Worm (Caenorhabditis elegans) whole organism, L4 larva: Measurements from ENCODE around the gene zip-10.

Source experiments
- F26F4.8 ChIP-seq: fragments of 200-800 bp; sonication (Bioruptor generic); conservative IDR thresholded peaks from 2 replicates; pipeline ENCODE4 v1.3.6; 2022; ENCODE audit warnings: missing genetic modification characterization, missing compliant biosample characterization
- F44E2.7 ChIP-seq: fragments of 200-800 bp; sonication (Bioruptor generic); IDR thresholded peaks from 2 replicates; pipeline ENCODE4 v2.1.2; 2022; ENCODE audit warnings: missing genetic modification characterization, missing compliant biosample characterization
- F49E8.2 ChIP-seq: sonication (generic microtip); optimal IDR thresholded peaks from 2 replicates; lab custom pipeline; 2016; ENCODE audit warnings: missing compliant biosample characterization, mild to moderate bottlenecking, missing genetic modification characterization, borderline replicate concordance
- Y48G9A.11 ChIP-seq: fragments of 200-800 bp; sonication (Bioruptor generic); IDR thresholded peaks from 2 replicates; pipeline ENCODE4 v1.3.6; 2022; ENCODE audit warnings: missing genetic modification reagents, missing genetic modification characterization, missing compliant biosample characterization
- ZK337.2 ChIP-seq: fragments of 200-800 bp; sonication (Bioruptor generic); IDR thresholded peaks from 2 replicates; pipeline ENCODE4 v1.3.6; 2022; ENCODE audit warnings: missing genetic modification reagents, missing genetic modification characterization, missing compliant biosample characterization
- aly-2 ChIP-seq: sonication (generic microtip); optimal IDR thresholded peaks from 2 replicates; lab custom pipeline; 2018; ENCODE audit warnings: missing biosample characterization, missing genetic modification characterization
- arid-1 ChIP-seq: fragments of 200-800 bp; sonication (Bioruptor generic); conservative IDR thresholded peaks from 2 replicates; pipeline ENCODE4 v1.3.6; 2022; ENCODE audit warnings: missing genetic modification reagents, missing genetic modification characterization, missing compliant biosample characterization
- ceh-62 ChIP-seq: sonication (generic microtip); optimal IDR thresholded peaks from 2 replicates; lab custom pipeline; 2017; ENCODE audit warnings: missing biosample characterization, missing genetic modification characterization
- ceh-82 ChIP-seq: sonication (generic microtip); optimal IDR thresholded peaks from 2 replicates; lab custom pipeline; 2017; ENCODE audit warnings: missing biosample characterization, missing genetic modification characterization
- ces-1 ChIP-seq: fragments of 150-350 bp; sonication (generic microtip); optimal IDR thresholded peaks from 4 replicates; lab custom pipeline; 2014; ENCODE audit warnings: missing biosample characterization, missing genetic modification reagents, missing genetic modification characterization
- daf-8 ChIP-seq: fragments of 200-800 bp; sonication (Bioruptor generic); IDR thresholded peaks from 2 replicates; pipeline ENCODE4 v1.3.6; 2022; ENCODE audit warnings: missing genetic modification characterization, missing compliant biosample characterization
- dmd-9 ChIP-seq: fragments of 200-800 bp; sonication (Bioruptor generic); IDR thresholded peaks from 2 replicates; pipeline ENCODE4 v1.3.6; 2022; ENCODE audit warnings: missing genetic modification reagents, missing genetic modification characterization, missing compliant biosample characterization
- dpl-1 ChIP-seq: fragments of 150-350 bp; optimal IDR thresholded peaks from 2 replicates; lab custom pipeline; 2014; ENCODE audit warnings: missing biosample characterization, missing genetic modification reagents, missing genetic modification characterization
- dve-1 ChIP-seq: sonication (generic microtip); optimal IDR thresholded peaks from 2 replicates; lab custom pipeline; 2017; ENCODE audit warnings: antibody characterized with exemption, mild to moderate bottlenecking, missing genetic modification characterization, missing compliant biosample characterization; ENCODE audit not compliant: insufficient read depth
- egl-27 ChIP-seq: sonication (generic microtip); optimal IDR thresholded peaks from 3 replicates; lab custom pipeline; 2017; ENCODE audit warnings: missing biosample characterization, missing genetic modification reagents, missing genetic modification characterization
- gei-8 ChIP-seq: fragments of 200-800 bp; sonication (Bioruptor generic); optimal IDR thresholded peaks from 2 replicates; lab custom pipeline; 2018; ENCODE audit warnings: mild to moderate bottlenecking, missing genetic modification characterization, missing compliant biosample characterization
- jun-1 ChIP-seq: fragments of 150-350 bp; optimal IDR thresholded peaks from 2 replicates; lab custom pipeline; 2014; ENCODE audit warnings: missing biosample characterization, missing genetic modification reagents, missing genetic modification characterization
- lim-7 ChIP-seq: fragments of 200-800 bp; sonication (Bioruptor generic); IDR thresholded peaks from 2 replicates; pipeline ENCODE4 v1.3.6; 2022; ENCODE audit warnings: missing genetic modification characterization, missing compliant biosample characterization
- lin-13 ChIP-seq: fragments of 150-350 bp; optimal IDR thresholded peaks from 2 replicates; lab custom pipeline; 2014; ENCODE audit warnings: missing biosample characterization, missing genetic modification reagents, missing genetic modification characterization
- lin-15B ChIP-seq: fragments of 150-350 bp; sonication (generic microtip); optimal IDR thresholded peaks from 3 replicates; lab custom pipeline; 2014; ENCODE audit warnings: missing biosample characterization, missing genetic modification characterization
- lin-38 ChIP-seq: fragments of 200-800 bp; sonication (Bioruptor generic); IDR thresholded peaks from 2 replicates; pipeline ENCODE4 v1.3.6; 2022; ENCODE audit warnings: missing genetic modification reagents, missing genetic modification characterization, missing compliant biosample characterization
- lin-39 ChIP-seq: fragments of 150-350 bp; optimal IDR thresholded peaks from 2 replicates; lab custom pipeline; 2014; ENCODE audit warnings: missing biosample characterization, missing genetic modification reagents, missing genetic modification characterization
- madf-5 ChIP-seq, 2 experiments: fragments of 200-800 bp; sonication (Bioruptor generic); IDR thresholded peaks; 2 replicates each; pipeline ENCODE4 v1.3.6; 2022; ENCODE audit warnings: missing compliant biosample characterization in 2 of 2, missing genetic modification characterization in 2 of 2
- mdl-1 ChIP-seq, 2 experiments: fragments of 150-350 bp in 1 of 2; sonication (generic microtip) in 1 of 2; optimal IDR thresholded peaks; 2 replicates each; lab custom pipeline; 2014 to 2017; ENCODE audit warnings: missing biosample characterization in 2 of 2, missing genetic modification characterization in 2 of 2
- mes-2 ChIP-seq: sonication (generic microtip); optimal IDR thresholded peaks from 2 replicates; lab custom pipeline; 2016; ENCODE audit warnings: missing genotype, mild to moderate bottlenecking, missing genetic modification characterization, missing compliant biosample characterization; ENCODE audit not compliant: poor library complexity, severe bottlenecking
- mxl-2 ChIP-seq: fragments of 200-800 bp; sonication (Bioruptor generic); conservative IDR thresholded peaks from 2 replicates; pipeline ENCODE4 v1.3.6; 2022; ENCODE audit warnings: missing genetic modification reagents, missing genetic modification characterization, missing compliant biosample characterization
- nhr-10 ChIP-seq: fragments of 150-350 bp; optimal IDR thresholded peaks from 2 replicates; lab custom pipeline; 2014; ENCODE audit warnings: missing biosample characterization, missing genetic modification characterization
- nhr-111 ChIP-seq: fragments of 200-800 bp; sonication (Bioruptor generic); optimal IDR thresholded peaks from 2 replicates; lab custom pipeline; 2018; ENCODE audit warnings: mild to moderate bottlenecking, missing genetic modification characterization, missing compliant biosample characterization
- nhr-25 ChIP-seq: sonication (generic microtip); optimal IDR thresholded peaks from 2 replicates; lab custom pipeline; 2017; ENCODE audit warnings: missing genetic modification characterization, mild to moderate bottlenecking, missing compliant biosample characterization, antibody characterized with exemption, moderate library complexity, borderline replicate concordance; ENCODE audit not compliant: insufficient read depth
- nhr-28 ChIP-seq: fragments of 150-350 bp; optimal IDR thresholded peaks from 2 replicates; lab custom pipeline; 2014; ENCODE audit warnings: missing biosample characterization, missing genetic modification characterization
- nhr-41 ChIP-seq: fragments of 200-800 bp; sonication (Bioruptor generic); IDR thresholded peaks from 2 replicates; pipeline ENCODE4 v1.3.6; 2022; ENCODE audit warnings: missing genetic modification reagents, missing genetic modification characterization, missing compliant biosample characterization
- nhr-48 ChIP-seq: sonication (generic microtip); optimal IDR thresholded peaks from 2 replicates; lab custom pipeline; 2016; ENCODE audit warnings: mild to moderate bottlenecking, missing genetic modification characterization, missing compliant biosample characterization
- nhr-6 ChIP-seq: fragments of 150-350 bp; optimal IDR thresholded peaks from 2 replicates; lab custom pipeline; 2014; ENCODE audit warnings: missing biosample characterization, missing genetic modification characterization
- nhr-76 ChIP-seq: fragments of 150-350 bp; optimal IDR thresholded peaks from 2 replicates; lab custom pipeline; 2014; ENCODE audit warnings: missing biosample characterization, missing genetic modification characterization
- php-3 ChIP-seq: fragments of 200-800 bp; sonication (Bioruptor generic); IDR thresholded peaks from 2 replicates; pipeline ENCODE4 v1.3.6; 2022; ENCODE audit warnings: missing genetic modification reagents, missing genetic modification characterization, missing compliant biosample characterization
- pqm-1 ChIP-seq: sonication (generic microtip); optimal IDR thresholded peaks from 2 replicates; lab custom pipeline; 2017; ENCODE audit warnings: missing biosample characterization, missing genetic modification characterization
- saeg-2 ChIP-seq: fragments of 200-800 bp; sonication (Bioruptor generic); IDR thresholded peaks from 2 replicates; pipeline ENCODE4 v1.3.6; 2022; ENCODE audit warnings: missing genetic modification reagents, missing genetic modification characterization, missing compliant biosample characterization
- sdz-12 ChIP-seq: fragments of 200-800 bp; sonication (Bioruptor generic); optimal IDR thresholded peaks from 2 replicates; lab custom pipeline; 2018; ENCODE audit warnings: mild to moderate bottlenecking, missing genetic modification characterization, missing compliant biosample characterization
- snpc-1.2 ChIP-seq: fragments of 200-800 bp; sonication (Bioruptor generic); IDR thresholded peaks from 2 replicates; pipeline ENCODE4 v1.3.6; 2022; ENCODE audit warnings: missing genetic modification reagents, missing genetic modification characterization, missing compliant biosample characterization
- spr-1 ChIP-seq: sonication (generic microtip); optimal IDR thresholded peaks from 2 replicates; lab custom pipeline; 2016; ENCODE audit warnings: mild to moderate bottlenecking, missing genetic modification characterization, missing compliant biosample characterization
- spr-3 ChIP-seq: fragments of 200-800 bp; sonication (Bioruptor generic); optimal IDR thresholded peaks from 2 replicates; lab custom pipeline; 2018; ENCODE audit warnings: mild to moderate bottlenecking, missing genetic modification characterization, missing compliant biosample characterization
- unc-130 ChIP-seq: sonication (generic microtip); optimal IDR thresholded peaks from 2 replicates; lab custom pipeline; 2016; ENCODE audit warnings: missing genetic modification reagents, missing genetic modification characterization, missing compliant biosample characterization
- zag-1 ChIP-seq: fragments of 150-350 bp; optimal IDR thresholded peaks from 2 replicates; lab custom pipeline; 2014; ENCODE audit warnings: missing biosample characterization, missing genetic modification characterization
- zip-11 ChIP-seq: fragments of 200-800 bp; sonication (Bioruptor generic); IDR thresholded peaks from 2 replicates; pipeline ENCODE4 v1.3.6; 2022; ENCODE audit warnings: missing genetic modification characterization, missing compliant biosample characterization
- ztf-11 ChIP-seq: fragments of 150-350 bp; optimal IDR thresholded peaks from 2 replicates; lab custom pipeline; 2014; ENCODE audit warnings: missing biosample characterization, missing genetic modification characterization

zip-10 gene

ce11 chrV:11610481-11610880, 40.1 kb downstream of the zip-10 start, which contains the start of gene sas-5 (continued):
- TF ChIP-seq snpc-1.2 = peak; percentile 37; the same call in 1 of the 2 replicates
- no peak for TF ChIP-seq nhr-76 (tag; lab: Kevin White, UChicago)
- TF ChIP-seq lim-7 = no peak
- peak; percentile 82 for TF ChIP-seq unc-130 (GFP tag; lab: Kevin White, UChicago)
- peak; percentile 93 for TF ChIP-seq dpl-1 (GFP tag; lab: Kevin White, UChicago)
- TF ChIP-seq nhr-48 (tag; lab: Kevin White, UChicago) = peak; percentile 39
- TF ChIP-seq nhr-6 = peak; percentile 46
- peak; percentile 81 for TF ChIP-seq lin-38 (GFP tag; lab: Robert Waterston, UW)
- peak; percentile 58 for TF ChIP-seq dve-1 (tag; lab: Kevin White, UChicago)
- peak; percentile 34 for TF ChIP-seq ces-1
- no peak for TF ChIP-seq dmd-9 (GFP tag; lab: Robert Waterston, UW)
- no peak for TF ChIP-seq aly-2 (tag; lab: Kevin White, UChicago)
- TF ChIP-seq madf-5 (GFP tag; IDR thresholded peaks at IDR 0.05; lab: Robert Waterston, UW) = no peak
- no peak for TF ChIP-seq nhr-10 (tag; lab: Kevin White, UChicago)
- TF ChIP-seq F26F4.8 (GFP tag; lab: Robert Waterston, UW) = no peak
- TF ChIP-seq lin-13 (GFP tag; lab: Kevin White, UChicago) = peak; percentile 61
- TF ChIP-seq lin-15B (tag; lab: Kevin White, UChicago) = no peak
- TF ChIP-seq mdl-1 (tag; optimal IDR thresholded peaks at IDR 0.05; lab: Kevin White, UChicago) = peak in 1 of 2 experiments; percentile 55
- no peak for TF ChIP-seq nhr-111 (GFP tag; lab: Kevin White, UChicago)
- peak; percentile 57 for TF ChIP-seq spr-1 (tag; lab: Kevin White, UChicago)
- TF ChIP-seq, all 104 proteins: peak for 29

DNA sequence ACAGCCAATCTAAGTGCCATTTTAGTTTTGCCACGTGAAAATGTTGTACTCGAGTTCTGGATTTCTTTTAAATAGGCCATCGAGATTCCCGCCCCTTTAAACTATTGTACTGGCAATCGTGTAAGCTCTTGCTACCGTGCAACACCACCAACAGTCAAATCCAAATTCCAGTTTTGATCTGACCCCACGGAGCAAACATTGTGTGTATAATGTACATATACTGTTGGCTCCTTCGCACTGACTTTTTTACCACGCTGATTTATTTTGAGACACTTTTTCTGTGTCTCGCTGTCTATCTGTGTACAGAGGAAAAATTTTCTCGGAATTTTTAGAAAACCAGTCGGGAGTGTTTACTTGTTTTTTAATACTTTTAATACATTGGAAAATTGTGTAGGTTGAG, 40.5 kb downstream of the zip-10 start, which contains the start of gene piit-1:
Gene piit-1, minus strand, starts transcription at position 101 of the 400 bp plus-strand sequence.
- TF ChIP-seq Y48G9A.11 (GFP tag; lab: Robert Waterston, UW) (no peak), nhr-25 (tag; lab: Kevin White, UChicago) (no peak), ztf-11 (no peak), F49E8.2 (no peak), jun-1 (tag; lab: Kevin White, UChicago) (no peak), dpl-1 (GFP tag; lab: Kevin White, UChicago) (no peak), pqm-1 (no peak), lin-39 (no peak), nhr-111 (GFP tag; lab: Kevin White, UChicago) (no peak), F44E2.7 (no peak), mxl-2 (no peak), F26F4.8 (GFP tag; lab: Robert Waterston, UW) (no peak), spr-3 (GFP tag; lab: Kevin White, UChicago) (no peak), egl-27 (tag; lab: Kevin White, UChicago) (no peak), daf-8 (no peak), zag-1 (no peak), ceh-62 (tag; lab: Kevin White, UChicago) (no peak)

DNA sequence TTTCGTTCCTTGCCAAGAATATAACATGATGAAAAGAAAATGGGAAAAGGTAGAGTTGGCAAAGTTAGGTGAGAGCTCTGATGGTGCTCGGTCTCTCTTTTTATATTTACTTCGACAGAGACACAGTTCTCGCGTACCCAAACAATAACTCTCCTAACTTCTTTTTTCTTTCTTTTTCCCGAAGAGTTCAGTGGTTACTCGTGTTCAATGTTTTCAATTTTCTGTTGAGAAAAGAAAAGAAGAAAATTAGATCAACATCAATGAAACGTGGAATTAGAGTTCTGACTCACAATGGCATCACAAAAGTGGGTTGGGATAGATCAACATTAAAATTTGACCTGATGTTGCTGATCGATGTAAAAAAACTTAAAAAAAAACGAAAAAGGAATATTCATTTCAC, 44.1 kb downstream of the zip-10 start, which contains the start of gene idpp-16:
Gene idpp-16, minus strand, starts transcription at position 101 of the 400 bp plus-strand sequence.
- TF ChIP-seq arid-1 = no peak
- TF ChIP-seq gei-8 (GFP tag; lab: Kevin White, UChicago) = no peak
- TF ChIP-seq ceh-82 = no peak
- TF ChIP-seq ztf-11 = no peak
- no peak for TF ChIP-seq saeg-2 (GFP tag; lab: Robert Waterston, UW)
- no peak for TF ChIP-seq aly-2 (tag; lab: Kevin White, UChicago)
- TF ChIP-seq nhr-41 = no peak
- no peak for TF ChIP-seq lin-39
- no peak for TF ChIP-seq mes-2
- no peak for TF ChIP-seq spr-3 (GFP tag; lab: Kevin White, UChicago)
- no peak for TF ChIP-seq ZK337.2 (GFP tag; lab: Robert Waterston, UW)
- no peak for TF ChIP-seq php-3 (GFP tag; lab: Robert Waterston, UW)
- no peak for TF ChIP-seq F26F4.8 (GFP tag; lab: Robert Waterston, UW)
- no peak for TF ChIP-seq sdz-12
- no peak for TF ChIP-seq nhr-28 (tag; lab: Kevin White, UChicago)
- no peak for TF ChIP-seq zip-11 (GFP tag; lab: Robert Waterston, UW)
